Worm (Caenorhabditis elegans) whole organism, L2 larva: ENCODE results near the gene C47E12.12.

ENCODE experiments used
- R02D3.7 ChIP-seq: fragments of 150-350 bp; optimal IDR thresholded peaks from 2 replicates; lab custom pipeline; 2014; ENCODE audit warnings: missing biosample characterization, missing genetic modification characterization
- Y55F3AM.14 ChIP-seq: fragments of 200-800 bp; sonication (Bioruptor generic); optimal IDR thresholded peaks from 2 replicates; lab custom pipeline; 2018; ENCODE audit warnings: mild to moderate bottlenecking, missing genetic modification characterization, missing compliant biosample characterization
- ama-1 ChIP-seq: fragments of 150-350 bp; optimal IDR thresholded peaks from 2 replicates; lab custom pipeline; 2018; ENCODE audit warnings: inconsistent platforms
- lin-11 ChIP-seq: fragments of 150-350 bp; sonication (generic microtip); optimal IDR thresholded peaks from 2 replicates; lab custom pipeline; 2014; ENCODE audit warnings: missing biosample characterization, missing genetic modification characterization, inconsistent platforms, mixed read lengths
- lin-13 ChIP-seq: fragments of 150-350 bp; optimal IDR thresholded peaks from 2 replicates; lab custom pipeline; 2014; ENCODE audit warnings: missing biosample characterization, missing genetic modification reagents, missing genetic modification characterization
- lin-39 ChIP-seq: fragments of 150-350 bp; optimal IDR thresholded peaks from 2 replicates; lab custom pipeline; 2014; ENCODE audit warnings: missing biosample characterization, missing genetic modification reagents, missing genetic modification characterization
- mab-5 ChIP-seq: fragments of 150-350 bp; optimal IDR thresholded peaks from 2 replicates; lab custom pipeline; 2014; ENCODE audit warnings: missing biosample characterization, missing genetic modification characterization
- snpc-4 ChIP-seq: fragments of 150-350 bp; optimal IDR thresholded peaks from 2 replicates; lab custom pipeline; 2014; ENCODE audit warnings: missing biosample characterization, missing genetic modification characterization

Gene C47E12.12

ce11 chrIV:9924419-9924818 is 48.1 kb downstream of the C47E12.12 start:
- no peak for TF ChIP-seq lin-39 (tag; lab: Kevin White, UChicago)
- TF ChIP-seq R02D3.7 = no peak
- TF ChIP-seq lin-11 (tag; lab: Kevin White, UChicago) = no peak
- no peak for TF ChIP-seq lin-13
- no peak for TF ChIP-seq mab-5 (tag; lab: Kevin White, UChicago)
- no peak for TF ChIP-seq Y55F3AM.14 (GFP tag; lab: Kevin White, UChicago)
- TF ChIP-seq ama-1 (lab: Kevin White, UChicago) = no peak
- no peak for TF ChIP-seq snpc-4
